Fruit fly (Drosophila melanogaster) whole organism: ENCODE data around the gene fzy.

ENCODE experiments used
- CG8478 ChIP-seq: fragments of >200 bp; optimal IDR thresholded peaks from 2 replicates; lab custom pipeline; 2018; ENCODE audit warnings: inconsistent platforms
- EcR ChIP-seq, 2 experiments: fragments of >200 bp; optimal IDR thresholded peaks; 2 replicates each; lab custom pipeline; 2017; ENCODE audit warnings: missing biosample characterization in 2 of 2, missing genetic modification characterization in 2 of 2, missing genetic modification reagents in 2 of 2
- pan ChIP-seq: fragments of >200 bp; optimal IDR thresholded peaks from 2 replicates; lab custom pipeline; 2017
- psq ChIP-seq: fragments of >200 bp; optimal IDR thresholded peaks from 2 replicates; lab custom pipeline; 2017
- usp ChIP-seq: fragments of >200 bp; optimal IDR thresholded peaks from 2 replicates; lab custom pipeline; 2017; ENCODE audit warnings: missing biosample characterization, missing genetic modification characterization, mixed read lengths

dm6 chr2L:16351805-16352584 lies 41.2 kb downstream of the fzy start:
- TF ChIP-seq psq (no peak), usp (no peak), CG8478 (lab: Kevin White, UChicago) (no peak), pan (lab: Kevin White, UChicago) (no peak), EcR (GFP tag; optimal IDR thresholded peaks at IDR 0.05; lab: Kevin White, UChicago) (no peak)
